Fruit fly (Drosophila melanogaster) whole organism, wandering third instar larva: ENCODE results near the gene CG15482.

Source experiments
- Abd-B ChIP-seq: fragments of >200 bp; optimal IDR thresholded peaks from 2 replicates; lab custom pipeline; 2017; ENCODE audit warnings: missing biosample characterization, missing genetic modification characterization
- CG32264 ChIP-seq: fragments of 200-800 bp; sonication (Bioruptor generic); optimal IDR thresholded peaks from 2 replicates; lab custom pipeline; 2016; ENCODE audit warnings: missing biosample characterization, missing genetic modification characterization
- CG9705 ChIP-seq: fragments of 200-800 bp; sonication (Bioruptor generic); optimal IDR thresholded peaks from 2 replicates; lab custom pipeline; 2018; ENCODE audit warnings: missing biosample characterization, mild to moderate bottlenecking, missing genetic modification characterization
- CrebA ChIP-seq: fragments of 200-800 bp; sonication (Bioruptor generic); optimal IDR thresholded peaks from 2 replicates; lab custom pipeline; 2016; ENCODE audit warnings: missing biosample characterization, mild to moderate bottlenecking, missing genetic modification characterization, borderline replicate concordance
- Dfd ChIP-seq: fragments of >200 bp; optimal IDR thresholded peaks from 2 replicates; lab custom pipeline; 2017; ENCODE audit warnings: missing biosample characterization, missing genetic modification characterization
- Dif ChIP-seq: fragments of 200-275, 200-300 bp; sonication (Bioruptor generic); optimal IDR thresholded peaks from 2 replicates; lab custom pipeline; 2018; ENCODE audit warnings: missing biosample characterization, missing genetic modification characterization; ENCODE audit not compliant: partially characterized antibody
- GATAd ChIP-seq: sonication (Bioruptor generic); optimal IDR thresholded peaks from 2 replicates; lab custom pipeline; 2016; ENCODE audit warnings: missing biosample characterization, missing genetic modification characterization
- HLH106 ChIP-seq: fragments of 200-800 bp; optimal IDR thresholded peaks from 3 replicates; lab custom pipeline; 2019; ENCODE audit warnings: missing biosample characterization, mild to moderate bottlenecking, missing genetic modification characterization, moderate library complexity
- Hnf4 ChIP-seq: fragments of 200-800 bp; sonication (Bioruptor generic); optimal IDR thresholded peaks from 2 replicates; lab custom pipeline; 2016; ENCODE audit warnings: missing biosample characterization, mild to moderate bottlenecking, missing genetic modification characterization
- Hr78 ChIP-seq: fragments of >200 bp; optimal IDR thresholded peaks from 2 replicates; lab custom pipeline; 2017; ENCODE audit warnings: missing biosample characterization, missing genetic modification characterization
- Hr83 ChIP-seq: fragments of 200-300 bp; sonication (Bioruptor generic); optimal IDR thresholded peaks from 2 replicates; lab custom pipeline; 2016; ENCODE audit warnings: missing biosample characterization, mild to moderate bottlenecking, missing genetic modification characterization, moderate library complexity; ENCODE audit not compliant: poor library complexity, severe bottlenecking
- Jra ChIP-seq: sonication (Bioruptor generic); optimal IDR thresholded peaks from 2 replicates; lab custom pipeline; 2016; ENCODE audit warnings: missing biosample characterization, missing genetic modification characterization
- Mio ChIP-seq: sonication (Bioruptor generic); optimal IDR thresholded peaks from 2 replicates; lab custom pipeline; 2016; ENCODE audit warnings: missing biosample characterization, missing genetic modification characterization
- Myc ChIP-seq: fragments of >200 bp; optimal IDR thresholded peaks from 2 replicates; lab custom pipeline; 2017
- N ChIP-seq: fragments of >200 bp; optimal IDR thresholded peaks from 2 replicates; lab custom pipeline; 2018; ENCODE audit warnings: missing biosample characterization, missing external identifiers, missing genetic modification characterization
- OdsH ChIP-seq: fragments of 200-800 bp; sonication (Bioruptor generic); optimal IDR thresholded peaks from 2 replicates; lab custom pipeline; 2016; ENCODE audit warnings: missing biosample characterization, mild to moderate bottlenecking, missing genetic modification characterization
- Rel ChIP-seq, 2 experiments: fragments of 200-800 bp; sonication (Bioruptor generic) in 1 of 2; optimal IDR thresholded peaks; 2 replicates in 1 of 2; 3 replicates in 1 of 2; lab custom pipeline; 2016 to 2019; ENCODE audit warnings: mild to moderate bottlenecking in 2 of 2, missing biosample characterization in 2 of 2, missing genetic modification characterization in 2 of 2, moderate library complexity in 1 of 2
- Sp1 ChIP-seq: fragments of 200-800 bp; sonication (Bioruptor generic); optimal IDR thresholded peaks from 3 replicates; lab custom pipeline; 2019; ENCODE audit warnings: missing biosample characterization, mild to moderate bottlenecking, missing genetic modification characterization, moderate library complexity
- Vsx2 ChIP-seq: fragments of 200-300, 225-300 bp; sonication (Bioruptor generic); optimal IDR thresholded peaks from 2 replicates; lab custom pipeline; 2018; ENCODE audit warnings: missing biosample characterization, missing genetic modification characterization; ENCODE audit not compliant: partially characterized antibody
- br ChIP-seq: fragments of 200-800 bp; sonication (Bioruptor generic); optimal IDR thresholded peaks from 2 replicates; lab custom pipeline; 2016; ENCODE audit warnings: missing biosample characterization, missing genetic modification characterization
- brk ChIP-seq: fragments of 200-800 bp; sonication (Bioruptor generic); optimal IDR thresholded peaks from 2 replicates; lab custom pipeline; 2016; ENCODE audit warnings: missing biosample characterization, mild to moderate bottlenecking, missing genetic modification characterization
- dl ChIP-seq, 2 experiments: fragments of 175-275, 200-275 bp in 1 of 2; fragments of 200-275 bp in 1 of 2; sonication (Bioruptor generic); optimal IDR thresholded peaks; lab custom pipeline; 2018; ENCODE audit warnings: mild to moderate bottlenecking in 2 of 2, missing biosample characterization in 2 of 2, missing genetic modification characterization in 2 of 2, moderate library complexity in 2 of 2; ENCODE audit not compliant: partially characterized antibody in 2 of 2, insufficient read depth in 1 of 2
- dmrt93B ChIP-seq: fragments of 200-800 bp; sonication (Bioruptor generic); optimal IDR thresholded peaks from 2 replicates; lab custom pipeline; 2018; ENCODE audit warnings: missing biosample characterization, mild to moderate bottlenecking, missing genetic modification characterization
- dsf ChIP-seq: sonication (Bioruptor generic); optimal IDR thresholded peaks from 2 replicates; lab custom pipeline; 2016; ENCODE audit warnings: missing biosample characterization, missing genetic modification characterization, borderline replicate concordance
- ey ChIP-seq: fragments of 200-800 bp; sonication (Bioruptor generic); optimal IDR thresholded peaks from 2 replicates; lab custom pipeline; 2016; ENCODE audit warnings: missing biosample characterization, missing genetic modification characterization
- foxo ChIP-seq, 2 experiments: fragments of 200-800 bp; sonication (Bioruptor generic); optimal IDR thresholded peaks; 2 replicates in 1 of 2; 3 replicates in 1 of 2; lab custom pipeline; 2016 to 2017; ENCODE audit warnings: missing biosample characterization in 2 of 2, missing genetic modification characterization in 2 of 2
- fru ChIP-seq: fragments of 200-800 bp; sonication (Bioruptor generic); optimal IDR thresholded peaks from 3 replicates; lab custom pipeline; 2016; ENCODE audit warnings: missing biosample characterization, mild to moderate bottlenecking, missing genetic modification characterization
- h ChIP-seq: fragments of 200-800 bp; sonication (Bioruptor generic); optimal IDR thresholded peaks from 3 replicates; lab custom pipeline; 2016; ENCODE audit warnings: missing biosample characterization, mild to moderate bottlenecking, missing genetic modification characterization
- jim ChIP-seq: fragments of 175-275, 200-325 bp; sonication (Bioruptor generic); optimal IDR thresholded peaks from 2 replicates; lab custom pipeline; 2016; ENCODE audit warnings: missing biosample characterization, mild to moderate bottlenecking, missing genetic modification characterization
- lola ChIP-seq: fragments of >200 bp; optimal IDR thresholded peaks from 2 replicates; lab custom pipeline; 2017; ENCODE audit warnings: missing biosample characterization, missing genetic modification characterization
- pan ChIP-seq: fragments of >200 bp; optimal IDR thresholded peaks from 2 replicates; lab custom pipeline; 2017
- psq ChIP-seq: fragments of 200-800 bp; sonication (Bioruptor generic); optimal IDR thresholded peaks from 3 replicates; lab custom pipeline; 2017; ENCODE audit warnings: missing biosample characterization, mild to moderate bottlenecking, missing genetic modification characterization, moderate library complexity
- rgr ChIP-seq: fragments of 200-800 bp; sonication (Bioruptor generic); optimal IDR thresholded peaks from 3 replicates; lab custom pipeline; 2016; ENCODE audit warnings: missing biosample characterization, mild to moderate bottlenecking, missing genetic modification characterization
- sage ChIP-seq: fragments of 200-800 bp; sonication (Bioruptor generic); optimal IDR thresholded peaks from 2 replicates; lab custom pipeline; 2016; ENCODE audit warnings: missing biosample characterization, mild to moderate bottlenecking, missing genetic modification characterization
- sv ChIP-seq: fragments of 200-800 bp; sonication (Bioruptor generic); optimal IDR thresholded peaks from 3 replicates; lab custom pipeline; 2016; ENCODE audit warnings: missing biosample characterization, missing genetic modification characterization
- tai ChIP-seq: sonication (Bioruptor generic); optimal IDR thresholded peaks from 2 replicates; lab custom pipeline; 2016; ENCODE audit warnings: missing biosample characterization, missing genetic modification characterization
- usp ChIP-seq: fragments of >200 bp; optimal IDR thresholded peaks from 2 replicates; lab custom pipeline; 2017; ENCODE audit warnings: missing biosample characterization, missing genetic modification characterization
- woc ChIP-seq: sonication (Bioruptor generic); optimal IDR thresholded peaks from 2 replicates; lab custom pipeline; 2016; ENCODE audit warnings: missing biosample characterization, mild to moderate bottlenecking, missing genetic modification characterization

CG15482 gene

DNA sequence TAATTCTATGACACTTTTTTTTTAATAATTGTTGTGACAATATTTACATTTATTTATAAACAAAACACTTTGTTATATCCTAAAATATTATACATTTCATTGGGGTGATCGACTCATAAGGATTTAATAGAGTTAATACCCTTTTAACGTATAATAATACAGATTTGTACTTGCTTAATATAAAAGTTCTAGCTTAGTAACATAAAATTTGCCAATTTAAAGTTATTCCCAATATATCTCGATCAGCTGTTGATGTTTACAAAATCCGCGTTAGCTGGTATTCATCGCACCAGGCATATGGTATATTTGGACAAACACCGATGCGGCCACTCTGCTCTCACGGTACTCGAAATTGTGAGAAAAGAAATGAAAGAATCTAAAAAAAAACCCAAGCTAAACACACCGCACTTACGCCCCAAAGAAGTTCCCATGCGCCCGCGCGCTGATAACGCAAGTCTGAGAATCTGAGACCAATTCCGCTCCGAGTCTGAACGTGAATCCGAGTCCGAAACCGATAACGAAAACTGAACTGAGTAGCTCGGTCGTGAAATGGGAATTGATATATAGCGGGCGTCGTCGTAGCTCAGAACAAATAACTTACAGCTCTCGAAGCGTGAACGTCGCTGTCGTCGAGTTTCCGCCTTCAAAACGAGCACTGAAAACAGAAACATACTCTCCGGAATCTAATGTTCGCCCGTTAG lies 8.0 kb downstream of the CG15482 start, which contains the start of gene Pect:
Gene Pect, plus strand, starts transcription at position 326 of the 701 bp plus-strand sequence.
- no peak for TF ChIP-seq sv (GFP tag; lab: Kevin White, UChicago)
- TF ChIP-seq woc: no peak
- no peak for TF ChIP-seq usp
- TF ChIP-seq Vsx2: no peak
- no peak for TF ChIP-seq CrebA (GFP tag; lab: Kevin White, UChicago)
- TF ChIP-seq pan (lab: Kevin White, UChicago): no peak
- TF ChIP-seq h: peak; percentile 47
- no peak for TF ChIP-seq fru (GFP tag; lab: Kevin White, UChicago)
- TF ChIP-seq CG32264 (GFP tag; lab: Kevin White, UChicago): no peak
- no peak for TF ChIP-seq br (GFP tag; lab: Kevin White, UChicago)
- no peak for TF ChIP-seq Abd-B (GFP tag; lab: Kevin White, UChicago)
- no peak for TF ChIP-seq Rel (GFP tag; optimal IDR thresholded peaks at IDR 0.05; lab: Kevin White, UChicago)
- peak; percentile 53 for TF ChIP-seq Rel (tag; optimal IDR thresholded peaks at IDR 0.05; lab: Kevin White, UChicago)
- peak; percentile 43 for TF ChIP-seq psq (GFP tag; lab: Kevin White, UChicago)
- no peak for TF ChIP-seq Jra (GFP tag; lab: Kevin White, UChicago)
- no peak for TF ChIP-seq Hr83 (GFP tag; lab: Kevin White, UChicago)
- TF ChIP-seq CG9705 (GFP tag; lab: Kevin White, UChicago): no peak
- no peak for TF ChIP-seq Dfd (GFP tag; lab: Kevin White, UChicago)
- no peak for TF ChIP-seq jim (GFP tag; lab: Kevin White, UChicago)
- no peak for TF ChIP-seq Mio (GFP tag; lab: Kevin White, UChicago)
- peak; percentile 51 for TF ChIP-seq Dif (GFP tag; lab: Kevin White, UChicago)
- no peak for TF ChIP-seq Hr78
- no peak for TF ChIP-seq N
- TF ChIP-seq OdsH (GFP tag; lab: Kevin White, UChicago): no peak
- no peak for TF ChIP-seq rgr (GFP tag; lab: Kevin White, UChicago)
- TF ChIP-seq foxo (GFP tag; optimal IDR thresholded peaks at IDR 0.05; lab: Kevin White, UChicago): no peak
- no peak for TF ChIP-seq brk
- TF ChIP-seq Myc (lab: Kevin White, UChicago): no peak
- TF ChIP-seq Hnf4 (GFP tag; lab: Kevin White, UChicago): no peak
- no peak for TF ChIP-seq tai (GFP tag; lab: Kevin White, UChicago)
- no peak for TF ChIP-seq ey (GFP tag; lab: Kevin White, UChicago)
- no peak for TF ChIP-seq dsf (GFP tag; lab: Kevin White, UChicago)
- peak; percentile 30 for TF ChIP-seq Sp1 (GFP tag; lab: Kevin White, UChicago)
- TF ChIP-seq lola (GFP tag; lab: Kevin White, UChicago): no peak
- TF ChIP-seq sage (GFP tag; lab: Kevin White, UChicago): no peak
- TF ChIP-seq dl (GFP tag; optimal IDR thresholded peaks at IDR 0.05; lab: Kevin White, UChicago; ENCODE audit: insufficient read depth in 1 of 2, partially characterized antibody in 2 of 2): peak in 1 of 2 experiments; percentile 17
- no peak for TF ChIP-seq GATAd (GFP tag; lab: Kevin White, UChicago)
- TF ChIP-seq dmrt93B (GFP tag; lab: Kevin White, UChicago): no peak
- no peak for TF ChIP-seq HLH106
- TF ChIP-seq, all 38 proteins: peak for 6

DNA sequence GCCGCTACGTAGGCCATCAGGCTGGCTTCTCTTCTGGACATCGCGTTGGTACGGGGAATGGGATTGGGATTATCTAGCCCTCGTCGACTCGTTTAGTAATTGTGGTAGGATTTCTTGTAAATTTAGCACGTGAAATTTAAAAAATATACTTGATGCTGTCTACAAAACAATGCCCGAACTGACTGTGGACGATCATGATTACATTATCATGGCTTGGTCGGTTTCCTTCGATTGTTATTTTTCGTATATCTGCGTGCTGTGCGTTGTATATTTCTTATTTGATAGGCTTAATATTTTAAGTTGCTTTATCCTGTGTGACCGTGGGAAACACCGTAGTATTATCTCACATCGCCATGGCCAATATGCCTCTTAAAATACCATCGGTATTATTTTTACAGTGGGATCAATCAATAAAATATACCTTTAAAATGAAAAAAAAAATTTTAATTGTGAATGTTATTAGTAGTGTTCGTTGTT lies 8.6 kb downstream of the CG15482 start, which contains the start of gene CG16972:
Gene CG16972, minus strand, starts transcription at position 336 of the 477 bp plus-strand sequence.
- no peak for TF ChIP-seq Rel (GFP tag; optimal IDR thresholded peaks at IDR 0.05; lab: Kevin White, UChicago)
- peak; percentile 76 for TF ChIP-seq Rel (tag; optimal IDR thresholded peaks at IDR 0.05; lab: Kevin White, UChicago)
- TF ChIP-seq brk: no peak
- no peak for TF ChIP-seq dsf (GFP tag; lab: Kevin White, UChicago)
